Worm (Caenorhabditis elegans): ENCODE results near the gene sup-18.

Gene sup-18

ce11 chrIII:7828576-7829461, 49.9 kb downstream of the sup-18 start, which contains the start of the genes egl-45 and kcmf-1:
Gene egl-45 (minus strand): TSS chrIII:7828626.
Gene kcmf-1 (plus strand): TSS chrIII:7829411.
- no peak for TF ChIP-seq nhr-76 (tag; optimal IDR thresholded peaks at IDR 0.05)
- peak; percentile 21 for TF ChIP-seq nhr-25 (tag; optimal IDR thresholded peaks at IDR 0.05)
- TF ChIP-seq lin-39 (tag; optimal IDR thresholded peaks at IDR 0.05) = no peak
- peak; percentile 71 for TF ChIP-seq pha-4 (tag; optimal IDR thresholded peaks at IDR 0.05)
- TF ChIP-seq mdl-1 (tag; optimal IDR thresholded peaks at IDR 0.05) = no peak
- peak; percentile 57 for TF ChIP-seq nfya-1 (tag; optimal IDR thresholded peaks at IDR 0.05; ENCODE audit: insufficient read depth)
- peak; percentile 97 for TF ChIP-seq egl-5 (tag; optimal IDR thresholded peaks at IDR 0.05)
- peak; percentile 6 for TF ChIP-seq nhr-23 (tag; optimal IDR thresholded peaks at IDR 0.05)
- peak; percentile 42 for TF ChIP-seq lin-15B (tag; optimal IDR thresholded peaks at IDR 0.05)
